Fruit fly (Drosophila melanogaster): ENCODE data around the gene larp.

The larp gene

dm6 chr3R:28335462-28335998 lies 710 bp downstream of the larp start (continued):
- TF ChIP-seq gsb-n (tag; optimal IDR thresholded peaks at IDR 0.05) (peak; percentile 63), amos (GFP tag; IDR thresholded peaks at IDR 0.05; ENCODE audit: partially characterized antibody) (peak; percentile 30; the same call in 1 of the 2 replicates), zen (tag; optimal IDR thresholded peaks at IDR 0.05) (peak; percentile 65), p53 (GFP tag; optimal IDR thresholded peaks at IDR 0.05) (peak; percentile 82), CG9609 (GFP tag; optimal IDR thresholded peaks at IDR 0.05) (peak; percentile 74), CG17802 (tag; optimal IDR thresholded peaks at IDR 0.05) (no peak), wek (GFP tag; optimal IDR thresholded peaks at IDR 0.05) (peak; percentile 19), CG30403 (GFP tag; optimal IDR thresholded peaks at IDR 0.05) (peak; percentile 81), CG11085 (GFP tag; IDR thresholded peaks at IDR 0.05) (peak; percentile 58; the same call in 1 of the 2 replicates), CG10959 (GFP tag; IDR thresholded peaks at IDR 0.05) (peak; percentile 55), CG14441 (GFP tag; IDR thresholded peaks at IDR 0.05) (peak; percentile 52), CrebB (tag; optimal IDR thresholded peaks at IDR 0.05) (peak; percentile 70), MBD-R2 (GFP tag; IDR thresholded peaks at IDR 0.05) (peak; percentile 64), Neu2 (GFP tag; optimal IDR thresholded peaks at IDR 0.05; ENCODE audit: borderline replicate concordance) (peak; percentile 9), CG3065 (GFP tag; optimal IDR thresholded peaks at IDR 0.05) (peak; percentile 52), oc (tag; optimal IDR thresholded peaks at IDR 0.05) (peak; percentile 37), CG7928 (GFP tag; optimal IDR thresholded peaks at IDR 0.05) (peak; percentile 99), Oaz (GFP tag; IDR thresholded peaks at IDR 0.05) (no peak), vfl (GFP tag; optimal IDR thresholded peaks at IDR 0.05) (peak; percentile 64), zfh1 (GFP tag; IDR thresholded peaks at IDR 0.05) (peak; percentile 79), Dad (GFP tag; optimal IDR thresholded peaks at IDR 0.05) (peak; percentile 52), HLH4C (GFP tag; IDR thresholded peaks at IDR 0.05; ENCODE audit: partially characterized antibody) (no peak), CG7839 (tag; optimal IDR thresholded peaks at IDR 0.05) (peak; percentile 75), H2.0 (GFP tag; IDR thresholded peaks at IDR 0.05) (peak; percentile 59), yki (optimal IDR thresholded peaks at IDR 0.05) (no peak), eve (GFP tag; optimal IDR thresholded peaks at IDR 0.05) (peak in 1 of 2 experiments; percentile 41), CG4854 (GFP tag; optimal IDR thresholded peaks at IDR 0.05) (peak; percentile 32), ci (GFP tag; IDR thresholded peaks at IDR 0.05) (peak; percentile 80), CG34422 (GFP tag; IDR thresholded peaks at IDR 0.05) (peak; percentile 85; the same call in 2 of the 3 replicates), CG12236 (GFP tag; optimal IDR thresholded peaks at IDR 0.05) (peak; percentile 71), CG8290 (GFP tag; optimal IDR thresholded peaks at IDR 0.05) (peak; percentile 63), CG8290 (tag; optimal IDR thresholded peaks at IDR 0.05) (peak; percentile 31 to 72), Hmx (GFP tag; optimal IDR thresholded peaks at IDR 0.05) (no peak), CG17385 (GFP tag; optimal IDR thresholded peaks at IDR 0.05) (peak; percentile 100), CG12744 (GFP tag; optimal IDR thresholded peaks at IDR 0.05) (peak; percentile 14), CG4282 (GFP tag; optimal IDR thresholded peaks at IDR 0.05) (peak; percentile 19), CG11398 (GFP tag; optimal IDR thresholded peaks at IDR 0.05) (peak; percentile 69), tin (GFP tag; optimal IDR thresholded peaks at IDR 0.05) (peak; percentile 68), Ets97D (GFP tag; optimal IDR thresholded peaks at IDR 0.05) (peak; percentile 95), Tbp (GFP tag; optimal IDR thresholded peaks at IDR 0.05) (no peak), C15 (GFP tag; IDR thresholded peaks at IDR 0.05) (no peak), CG2116 (GFP tag; optimal IDR thresholded peaks at IDR 0.05) (peak; percentile 74), Fer2 (tag; optimal IDR thresholded peaks at IDR 0.05) (peak; percentile 48), cg (GFP tag; optimal IDR thresholded peaks at IDR 0.05) (no peak), HLH54F (GFP tag; optimal IDR thresholded peaks at IDR 0.05) (peak; percentile 75), fu2 (GFP tag; optimal IDR thresholded peaks at IDR 0.05) (peak; percentile 33), ato (GFP tag; IDR thresholded peaks at IDR 0.05; ENCODE audit: partially characterized antibody) (no peak), CG10431 (GFP tag; optimal IDR thresholded peaks at IDR 0.05) (peak; percentile 86), luna (GFP tag; optimal IDR thresholded peaks at IDR 0.05) (no peak)

Measured in whole organism, embryonic.